Worm (Caenorhabditis elegans) whole organism, L4 larva: ENCODE measurements around the gene C17H11.4.
A peak's percentile ranks its signal among the peaks of the same experiment; 100 is the strongest.

Experiments
- F44E2.7 ChIP-seq: fragments of 200-800 bp; sonication (Bioruptor generic); IDR thresholded peaks from 2 replicates; pipeline ENCODE4 v2.1.2; 2022; ENCODE audit warnings: missing genetic modification characterization, missing compliant biosample characterization
- T26A8.4 ChIP-seq: fragments of 200-800 bp; sonication (Bioruptor generic); IDR thresholded peaks from 2 replicates; pipeline ENCODE4 v1.3.6; 2022; ENCODE audit warnings: missing genetic modification characterization, missing compliant biosample characterization
- Y105C5A.15 ChIP-seq: fragments of 200-800 bp; sonication (Bioruptor generic); IDR thresholded peaks from 2 replicates; pipeline ENCODE4 v1.3.6; 2022; ENCODE audit warnings: missing genetic modification characterization, missing compliant biosample characterization
- Y48G9A.11 ChIP-seq: fragments of 200-800 bp; sonication (Bioruptor generic); IDR thresholded peaks from 2 replicates; pipeline ENCODE4 v1.3.6; 2022; ENCODE audit warnings: missing genetic modification reagents, missing genetic modification characterization, missing compliant biosample characterization
- Y5F2A.4 ChIP-seq: fragments of 200-800 bp; sonication (Bioruptor generic); optimal IDR thresholded peaks from 2 replicates; lab custom pipeline; 2018; ENCODE audit warnings: mild to moderate bottlenecking, missing genetic modification characterization, missing compliant biosample characterization
- ZK337.2 ChIP-seq: fragments of 200-800 bp; sonication (Bioruptor generic); IDR thresholded peaks from 2 replicates; pipeline ENCODE4 v1.3.6; 2022; ENCODE audit warnings: missing genetic modification reagents, missing genetic modification characterization, missing compliant biosample characterization
- aly-2 ChIP-seq: sonication (generic microtip); optimal IDR thresholded peaks from 2 replicates; lab custom pipeline; 2018; ENCODE audit warnings: missing biosample characterization, missing genetic modification characterization
- arid-1 ChIP-seq: fragments of 200-800 bp; sonication (Bioruptor generic); conservative IDR thresholded peaks from 2 replicates; pipeline ENCODE4 v1.3.6; 2022; ENCODE audit warnings: missing genetic modification reagents, missing genetic modification characterization, missing compliant biosample characterization
- attf-4 ChIP-seq: sonication (generic microtip); optimal IDR thresholded peaks from 3 replicates; lab custom pipeline; 2017; ENCODE audit warnings: missing biosample characterization, missing genetic modification characterization
- ceh-20 ChIP-seq: fragments of 200-800 bp; sonication (Bioruptor generic); IDR thresholded peaks from 2 replicates; pipeline ENCODE4 v1.3.6; 2022; ENCODE audit warnings: missing genetic modification reagents, missing genetic modification characterization, missing compliant biosample characterization
- ceh-82 ChIP-seq: sonication (generic microtip); optimal IDR thresholded peaks from 2 replicates; lab custom pipeline; 2017; ENCODE audit warnings: missing biosample characterization, missing genetic modification characterization
- ces-1 ChIP-seq: fragments of 150-350 bp; sonication (generic microtip); optimal IDR thresholded peaks from 4 replicates; lab custom pipeline; 2014; ENCODE audit warnings: missing biosample characterization, missing genetic modification reagents, missing genetic modification characterization
- cey-2 ChIP-seq: sonication (generic microtip); optimal IDR thresholded peaks from 3 replicates; lab custom pipeline; 2017; ENCODE audit warnings: missing genetic modification characterization, mild to moderate bottlenecking, missing compliant biosample characterization, antibody characterized with exemption, borderline replicate concordance; ENCODE audit not compliant: insufficient read depth
- ctbp-1 ChIP-seq: fragments of 200-800 bp; sonication (Bioruptor generic); IDR thresholded peaks from 2 replicates; pipeline ENCODE4 v1.3.6; 2022; ENCODE audit warnings: missing genetic modification reagents, missing genetic modification characterization, missing compliant biosample characterization
- daf-16 ChIP-seq, 3 experiments: sonication (generic microtip); optimal IDR thresholded peaks; 2 replicates each; lab custom pipeline; 2016 to 2017; ENCODE audit warnings: missing genetic modification characterization in 3 of 3, missing genetic modification reagents in 3 of 3, mild to moderate bottlenecking in 2 of 3, missing compliant biosample characterization in 2 of 3, missing biosample characterization in 1 of 3, moderate library complexity in 1 of 3
- daf-19 ChIP-seq: fragments of 200-800 bp; sonication (Bioruptor generic); conservative IDR thresholded peaks from 2 replicates; pipeline ENCODE4 v1.3.6; 2022; ENCODE audit warnings: missing genetic modification characterization, missing compliant biosample characterization
- dmd-8 ChIP-seq: fragments of 200-800 bp; sonication (Bioruptor generic); IDR thresholded peaks from 2 replicates; pipeline ENCODE4 v1.3.6; 2022; ENCODE audit warnings: missing genetic modification characterization, missing compliant biosample characterization
- duxl-1 ChIP-seq: sonication (generic microtip); optimal IDR thresholded peaks from 2 replicates; lab custom pipeline; 2016; ENCODE audit warnings: mild to moderate bottlenecking, missing genetic modification characterization, moderate library complexity, missing compliant biosample characterization; ENCODE audit not compliant: poor library complexity
- dve-1 ChIP-seq: sonication (generic microtip); optimal IDR thresholded peaks from 2 replicates; lab custom pipeline; 2017; ENCODE audit warnings: antibody characterized with exemption, mild to moderate bottlenecking, missing genetic modification characterization, missing compliant biosample characterization; ENCODE audit not compliant: insufficient read depth
- egl-27 ChIP-seq: sonication (generic microtip); optimal IDR thresholded peaks from 3 replicates; lab custom pipeline; 2017; ENCODE audit warnings: missing biosample characterization, missing genetic modification reagents, missing genetic modification characterization
- gei-8 ChIP-seq: fragments of 200-800 bp; sonication (Bioruptor generic); optimal IDR thresholded peaks from 2 replicates; lab custom pipeline; 2018; ENCODE audit warnings: mild to moderate bottlenecking, missing genetic modification characterization, missing compliant biosample characterization
- hlh-11 ChIP-seq: fragments of 200-800 bp; sonication (Bioruptor generic); optimal IDR thresholded peaks from 2 replicates; lab custom pipeline; 2018; ENCODE audit warnings: mild to moderate bottlenecking, missing genetic modification characterization, missing compliant biosample characterization
- hmg-1.1 ChIP-seq: fragments of 200-800 bp; sonication (Bioruptor generic); IDR thresholded peaks from 2 replicates; pipeline ENCODE4 v1.3.6; 2022; ENCODE audit warnings: missing genetic modification reagents, missing genetic modification characterization, missing compliant biosample characterization
- lim-7 ChIP-seq: fragments of 200-800 bp; sonication (Bioruptor generic); IDR thresholded peaks from 2 replicates; pipeline ENCODE4 v1.3.6; 2022; ENCODE audit warnings: missing genetic modification characterization, missing compliant biosample characterization
- lin-15B ChIP-seq: fragments of 150-350 bp; sonication (generic microtip); optimal IDR thresholded peaks from 3 replicates; lab custom pipeline; 2014; ENCODE audit warnings: missing biosample characterization, missing genetic modification characterization
- lir-3 ChIP-seq: sonication (generic microtip); optimal IDR thresholded peaks from 2 replicates; lab custom pipeline; 2016; ENCODE audit warnings: mild to moderate bottlenecking, missing genetic modification characterization, missing compliant biosample characterization
- madf-5 ChIP-seq, 2 experiments: fragments of 200-800 bp; sonication (Bioruptor generic); IDR thresholded peaks; 2 replicates each; pipeline ENCODE4 v1.3.6; 2022; ENCODE audit warnings: missing compliant biosample characterization in 2 of 2, missing genetic modification characterization in 2 of 2
- mdt-29 ChIP-seq: fragments of 200-800 bp; sonication (Bioruptor generic); IDR thresholded peaks from 2 replicates; pipeline ENCODE4 v1.3.6; 2022; ENCODE audit warnings: missing genetic modification reagents, missing genetic modification characterization, missing compliant biosample characterization
- mep-1 ChIP-seq: fragments of 150-350 bp; sonication (generic microtip); optimal IDR thresholded peaks from 3 replicates; lab custom pipeline; 2014; ENCODE audit warnings: missing biosample characterization, missing genetic modification characterization
- mxl-3 ChIP-seq: fragments of 200-800 bp; sonication (Bioruptor generic); optimal IDR thresholded peaks from 2 replicates; lab custom pipeline; 2018; ENCODE audit warnings: mild to moderate bottlenecking, missing genetic modification characterization, missing compliant biosample characterization
- nhr-10 ChIP-seq: fragments of 150-350 bp; optimal IDR thresholded peaks from 2 replicates; lab custom pipeline; 2014; ENCODE audit warnings: missing biosample characterization, missing genetic modification characterization
- nhr-102 ChIP-seq: sonication (generic microtip); optimal IDR thresholded peaks from 2 replicates; lab custom pipeline; 2016; ENCODE audit warnings: mild to moderate bottlenecking, missing genetic modification characterization, moderate library complexity, missing compliant biosample characterization
- nhr-11 ChIP-seq: fragments of 150-350 bp; optimal IDR thresholded peaks from 2 replicates; lab custom pipeline; 2014; ENCODE audit warnings: missing biosample characterization, missing genetic modification characterization
- nhr-25 ChIP-seq: sonication (generic microtip); optimal IDR thresholded peaks from 2 replicates; lab custom pipeline; 2017; ENCODE audit warnings: missing genetic modification characterization, mild to moderate bottlenecking, missing compliant biosample characterization, antibody characterized with exemption, moderate library complexity, borderline replicate concordance; ENCODE audit not compliant: insufficient read depth
- sdz-12 ChIP-seq: fragments of 200-800 bp; sonication (Bioruptor generic); optimal IDR thresholded peaks from 2 replicates; lab custom pipeline; 2018; ENCODE audit warnings: mild to moderate bottlenecking, missing genetic modification characterization, missing compliant biosample characterization
- set-16 ChIP-seq: fragments of 200-800 bp; sonication (Bioruptor generic); IDR thresholded peaks from 2 replicates; pipeline ENCODE4 v1.3.6; 2022; ENCODE audit warnings: missing genetic modification reagents, missing genetic modification characterization, missing compliant biosample characterization
- skn-1 ChIP-seq: fragments of 150-350 bp; optimal IDR thresholded peaks from 2 replicates; lab custom pipeline; 2014; ENCODE audit warnings: missing biosample characterization, missing genetic modification characterization
- spr-3 ChIP-seq: fragments of 200-800 bp; sonication (Bioruptor generic); optimal IDR thresholded peaks from 2 replicates; lab custom pipeline; 2018; ENCODE audit warnings: mild to moderate bottlenecking, missing genetic modification characterization, missing compliant biosample characterization
- tra-1 ChIP-seq: fragments of 200-800 bp; sonication (Bioruptor generic); IDR thresholded peaks from 2 replicates; pipeline ENCODE4 v1.3.6; 2022; ENCODE audit warnings: missing genetic modification reagents, missing genetic modification characterization, missing compliant biosample characterization
- unc-130 ChIP-seq: sonication (generic microtip); optimal IDR thresholded peaks from 2 replicates; lab custom pipeline; 2016; ENCODE audit warnings: missing genetic modification reagents, missing genetic modification characterization, missing compliant biosample characterization
- zip-11 ChIP-seq: fragments of 200-800 bp; sonication (Bioruptor generic); IDR thresholded peaks from 2 replicates; pipeline ENCODE4 v1.3.6; 2022; ENCODE audit warnings: missing genetic modification characterization, missing compliant biosample characterization
- ztf-7 ChIP-seq: fragments of 150-350 bp; optimal IDR thresholded peaks from 2 replicates; lab custom pipeline; 2014; ENCODE audit warnings: missing biosample characterization, missing genetic modification characterization

Gene C17H11.4

DNA sequence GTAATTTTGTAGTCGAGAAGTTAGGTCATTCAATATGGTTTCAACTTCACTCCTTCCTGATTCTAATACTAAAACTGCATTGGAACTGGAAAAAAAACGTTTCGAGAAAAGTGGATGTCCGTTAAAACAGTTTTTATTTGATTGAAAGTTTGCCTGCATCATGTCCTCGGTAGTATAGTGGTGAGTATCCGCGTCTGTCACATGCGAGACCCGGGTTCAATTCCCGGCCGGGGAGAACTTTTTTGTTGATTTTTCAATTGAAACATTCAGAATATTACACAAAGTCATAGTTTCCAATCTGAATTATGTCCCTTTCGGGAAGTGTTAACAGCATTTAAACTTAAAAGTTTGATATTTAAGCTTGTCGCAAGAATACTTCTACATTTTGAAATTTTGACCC lies 32.4 kb downstream of the C17H11.4 start (continued):
- no peak for TF ChIP-seq hlh-11 (tag; lab: Kevin White, UChicago)

DNA sequence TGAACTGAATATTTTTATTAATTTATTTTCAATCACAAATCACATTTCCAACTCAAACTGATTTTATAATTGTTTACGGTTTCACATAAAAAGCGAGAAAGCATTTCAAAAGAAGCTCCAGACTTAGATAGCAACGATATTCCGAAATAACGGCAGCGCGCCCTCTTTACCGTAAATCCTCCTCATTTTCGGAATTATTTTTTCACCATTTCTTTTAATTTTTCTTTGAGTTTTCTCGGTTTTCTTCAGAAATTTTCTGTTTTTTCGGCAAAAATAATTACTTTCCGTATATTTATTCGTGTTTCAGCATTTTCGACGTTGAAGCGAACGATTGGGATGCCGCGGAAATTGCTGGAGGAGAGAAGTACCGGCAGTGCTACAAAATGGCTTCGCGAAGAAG lies 34.0 kb downstream of the C17H11.4 start, which contains the start of gene C02B8.1:
Gene C02B8.1, plus strand, starts transcription at position 301 of the 400 bp plus-strand sequence.
- no peak for TF ChIP-seq spr-3
- TF ChIP-seq Y48G9A.11, result 0 out of 2 replicates have a peak, but pooled peaks have one; percentile 16

DNA sequence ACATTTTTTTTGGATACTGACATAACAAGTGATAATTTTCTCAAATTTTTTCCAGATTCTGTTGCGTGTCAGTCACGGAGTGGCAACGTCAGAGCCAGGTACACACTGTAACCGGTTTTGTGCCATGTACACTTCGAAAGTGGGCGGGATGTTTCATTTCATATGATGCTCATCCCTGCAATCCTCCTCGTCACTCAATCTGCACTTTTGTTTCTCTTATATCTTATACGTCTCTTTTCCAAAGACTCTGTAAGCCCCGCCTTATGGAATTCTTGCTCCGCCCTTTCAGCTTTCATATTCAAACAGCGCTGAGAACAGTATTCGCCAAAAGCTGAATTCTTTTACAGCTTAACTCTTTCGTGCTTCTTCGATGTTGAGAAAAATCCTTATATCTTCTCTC lies 42.3 kb downstream of the C17H11.4 start, which contains the start of gene C02B8.3:
Gene C02B8.3, plus strand, starts transcription at position 301 of the 400 bp plus-strand sequence.
- TF ChIP-seq mxl-3 (GFP tag; lab: Kevin White, UChicago), result no peak
- TF ChIP-seq lim-7 (GFP tag; lab: Robert Waterston, UW), result no peak
- TF ChIP-seq attf-4 (tag; lab: Kevin White, UChicago), result no peak
- no peak for TF ChIP-seq hmg-1.1 (GFP tag; lab: Robert Waterston, UW)
- TF ChIP-seq set-16, result no peak
- TF ChIP-seq dmd-8 (GFP tag; lab: Robert Waterston, UW), result no peak

DNA sequence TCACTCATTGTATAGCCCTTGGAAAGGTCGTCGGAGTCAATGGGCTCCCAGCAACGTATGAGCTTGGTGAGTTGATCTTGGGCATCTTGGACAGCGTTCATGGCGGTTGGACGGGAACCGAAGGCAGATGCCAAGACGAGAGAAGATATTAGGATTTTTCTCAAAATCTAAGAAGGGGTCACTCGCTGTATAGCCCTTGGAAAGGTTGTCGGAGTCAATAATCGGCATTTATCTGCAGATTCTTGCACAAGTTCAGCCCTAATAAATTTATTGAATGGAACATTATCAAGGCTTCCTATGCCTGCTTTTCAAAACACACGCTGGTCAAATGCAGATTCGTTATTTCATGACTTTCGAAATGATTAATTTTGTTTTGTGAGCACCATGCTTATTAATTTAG lies 43.7 kb downstream of the C17H11.4 start, which contains the start of gene C02B8.7:
Gene C02B8.7, minus strand, starts transcription at position 101 of the 400 bp plus-strand sequence.
- no peak for TF ChIP-seq ZK337.2 (GFP tag; lab: Robert Waterston, UW)
- TF ChIP-seq T26A8.4, result no peak
- TF ChIP-seq gei-8 (GFP tag; lab: Kevin White, UChicago), result no peak
- no peak for TF ChIP-seq Y105C5A.15 (GFP tag; lab: Robert Waterston, UW)
- no peak for TF ChIP-seq madf-5 (GFP tag; IDR thresholded peaks at IDR 0.05; lab: Robert Waterston, UW)
- TF ChIP-seq egl-27 (tag; lab: Kevin White, UChicago), result no peak
- TF ChIP-seq hmg-1.1 (GFP tag; lab: Robert Waterston, UW), result no peak
- TF ChIP-seq daf-19 (GFP tag; lab: Robert Waterston, UW), result no peak
- TF ChIP-seq dve-1 (tag; lab: Kevin White, UChicago), result no peak
- no peak for TF ChIP-seq unc-130 (GFP tag; lab: Kevin White, UChicago)
- TF ChIP-seq spr-3, result no peak
- TF ChIP-seq zip-11 (GFP tag; lab: Robert Waterston, UW), result no peak
- TF ChIP-seq ces-1, result no peak
- TF ChIP-seq daf-16 (GFP tag; optimal IDR thresholded peaks at IDR 0.05; lab: Kevin White, UChicago), result no peak
- no peak for TF ChIP-seq daf-16 (tag; optimal IDR thresholded peaks at IDR 0.05; lab: Kevin White, UChicago)
- TF ChIP-seq hlh-11 (tag; lab: Kevin White, UChicago), result no peak
- TF ChIP-seq F44E2.7 (GFP tag; lab: Robert Waterston, UW), result no peak
- TF ChIP-seq tra-1 (GFP tag; lab: Robert Waterston, UW), result no peak
- TF ChIP-seq nhr-102 (tag; lab: Kevin White, UChicago), result no peak
- TF ChIP-seq lin-15B (tag; lab: Kevin White, UChicago), result no peak

DNA sequence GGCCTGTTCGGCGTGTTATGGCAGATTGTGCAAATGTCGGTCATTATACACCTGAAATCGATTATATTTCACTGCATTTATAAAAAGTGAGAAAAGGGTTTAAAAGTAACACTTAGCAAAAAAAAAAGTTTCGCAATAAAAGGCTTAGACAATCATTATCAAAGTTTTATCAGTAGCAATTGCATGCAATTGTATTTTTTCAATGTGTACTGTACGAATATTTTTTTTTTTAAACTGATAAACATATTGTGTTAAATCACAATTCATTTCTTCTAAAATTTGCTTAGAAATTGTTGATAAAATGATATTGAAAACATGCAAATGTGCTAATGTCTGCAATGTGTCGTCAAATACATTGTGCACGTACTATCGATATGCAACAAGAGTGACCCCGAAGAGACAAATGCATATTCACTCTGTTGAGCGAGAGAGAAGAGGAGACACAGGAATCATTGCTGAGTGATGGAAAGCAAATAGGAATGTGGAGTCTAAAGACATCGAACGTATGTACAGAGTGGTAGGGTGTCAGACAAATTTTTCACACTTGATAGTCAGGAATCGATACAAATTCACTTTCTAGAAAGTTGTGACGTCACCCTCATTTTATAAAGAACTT lies 45.1 kb downstream of the C17H11.4 start, which contains the start of gene C02B8.6:
Gene C02B8.6, minus strand, starts transcription at position 51 of the 616 bp plus-strand sequence.
- no peak for TF ChIP-seq nhr-25 (tag; lab: Kevin White, UChicago)
- TF ChIP-seq nhr-10 (tag; lab: Kevin White, UChicago), result no peak
- TF ChIP-seq hmg-1.1 (GFP tag; lab: Robert Waterston, UW), result no peak
- no peak for TF ChIP-seq cey-2 (tag; lab: Kevin White, UChicago)
- peak; percentile 11 for TF ChIP-seq duxl-1
- no peak for TF ChIP-seq lir-3 (tag; lab: Kevin White, UChicago)
- no peak for TF ChIP-seq mdt-29
- no peak for TF ChIP-seq ceh-82 (tag; lab: Kevin White, UChicago)
- peak; percentile 12 for TF ChIP-seq nhr-11 (tag; lab: Kevin White, UChicago)
- no peak for TF ChIP-seq arid-1 (GFP tag; lab: Robert Waterston, UW)
- peak; percentile 84 for TF ChIP-seq mep-1 (tag; lab: Kevin White, UChicago)
- TF ChIP-seq aly-2 (tag; lab: Kevin White, UChicago), result no peak
- no peak for TF ChIP-seq dmd-8 (GFP tag; lab: Robert Waterston, UW)
- no peak for TF ChIP-seq lim-7 (GFP tag; lab: Robert Waterston, UW)
- no peak for TF ChIP-seq sdz-12 (GFP tag; lab: Kevin White, UChicago)
- no peak for TF ChIP-seq ceh-20 (GFP tag; lab: Robert Waterston, UW)
- no peak for TF ChIP-seq ctbp-1 (GFP tag; lab: Robert Waterston, UW)
- no peak for TF ChIP-seq skn-1
- TF ChIP-seq Y5F2A.4, result no peak
- no peak for TF ChIP-seq ztf-7 (tag; lab: Kevin White, UChicago)
